Worm (Caenorhabditis elegans) whole organism, young adult: ENCODE measurements around the gene slc-30A9.
"Not testable (repeated sequence)": the region's sequence is repeated elsewhere in the genome, so short reads cannot be mapped to it uniquely, and the experiment has no call there.

Experiments used
- F39B2.1 ChIP-seq: fragments of 200-800 bp; sonication (Bioruptor generic); IDR thresholded peaks from 2 replicates; pipeline ENCODE4 v1.3.6; 2022; ENCODE audit warnings: missing genetic modification reagents, missing genetic modification characterization, missing compliant biosample characterization
- K11D2.4 ChIP-seq: fragments of 200-800 bp; sonication (Bioruptor generic); IDR thresholded peaks from 2 replicates; pipeline ENCODE4 v1.3.6; 2022; ENCODE audit warnings: missing genetic modification reagents, missing genetic modification characterization, missing compliant biosample characterization
- T07F8.4 ChIP-seq: sonication (generic microtip); optimal IDR thresholded peaks from 2 replicates; lab custom pipeline; 2016; ENCODE audit warnings: mild to moderate bottlenecking, missing genetic modification characterization, moderate library complexity, missing compliant biosample characterization
- T26A5.8 ChIP-seq: sonication (generic microtip); optimal IDR thresholded peaks from 2 replicates; lab custom pipeline; 2016; ENCODE audit warnings: missing genetic modification characterization, missing compliant biosample characterization
- Y53F4B.3 ChIP-seq: fragments of 200-800 bp; sonication (Bioruptor generic); IDR thresholded peaks from 2 replicates; pipeline ENCODE4 v1.3.6; 2022; ENCODE audit warnings: missing genetic modification reagents, missing genetic modification characterization, missing compliant biosample characterization
- Y56A3A.18 ChIP-seq: fragments of 200-800 bp; sonication (Bioruptor generic); IDR thresholded peaks from 2 replicates; pipeline ENCODE4 v1.3.6; 2022; ENCODE audit warnings: missing genetic modification reagents, missing genetic modification characterization, missing compliant biosample characterization
- ama-1 ChIP-seq, 3 experiments: fragments of 150-350 bp in 1 of 3; sonication (generic microtip) in 2 of 3; optimal IDR thresholded peaks; 2 replicates each; lab custom pipeline; 2014 to 2018; ENCODE audit warnings: missing biosample characterization in 2 of 3, missing genetic modification characterization in 2 of 3, missing genetic modification reagents in 2 of 3
- atf-7 ChIP-seq: sonication (generic microtip); optimal IDR thresholded peaks from 2 replicates; lab custom pipeline; 2017; ENCODE audit warnings: mild to moderate bottlenecking, missing genetic modification characterization, missing compliant biosample characterization
- attf-6 ChIP-seq: fragments of 200-800 bp; sonication (Bioruptor generic); IDR thresholded peaks from 2 replicates; pipeline ENCODE4 v1.3.6; 2022; ENCODE audit warnings: missing genetic modification reagents, missing genetic modification characterization, missing compliant biosample characterization
- bed-1 ChIP-seq: fragments of 200-800 bp; sonication (Bioruptor generic); IDR thresholded peaks from 2 replicates; pipeline ENCODE4 v1.3.6; 2022; ENCODE audit warnings: missing genetic modification reagents, missing genetic modification characterization, missing compliant biosample characterization
- cebp-1 ChIP-seq, 2 experiments: fragments of 200-800 bp in 1 of 2; sonication (Bioruptor generic) in 1 of 2; sonication (generic microtip) in 1 of 2; IDR thresholded peaks in 1 of 2; optimal IDR thresholded peaks in 1 of 2; 2 replicates each; pipeline versions ENCODE4 v1.3.6 to Lab custom; 2017 to 2022; ENCODE audit warnings: missing compliant biosample characterization in 2 of 2, missing genetic modification characterization in 2 of 2, mild to moderate bottlenecking in 1 of 2, missing genetic modification reagents in 1 of 2, moderate library complexity in 1 of 2
- ceh-79 ChIP-seq: sonication (generic microtip); optimal IDR thresholded peaks from 2 replicates; lab custom pipeline; 2017; ENCODE audit warnings: mild to moderate bottlenecking, missing genetic modification characterization, missing compliant biosample characterization
- dox-1 ChIP-seq: fragments of 200-800 bp; sonication (Bioruptor generic); IDR thresholded peaks from 2 replicates; pipeline ENCODE4 v1.3.6; 2022; ENCODE audit warnings: missing genetic modification reagents, missing genetic modification characterization, missing compliant biosample characterization
- lag-1 ChIP-seq: fragments of 200-800 bp; sonication (Bioruptor generic); IDR thresholded peaks from 2 replicates; pipeline ENCODE4 v1.3.6; 2022; ENCODE audit warnings: missing genetic modification reagents, missing genetic modification characterization, missing compliant biosample characterization
- let-526 ChIP-seq: fragments of 200-800 bp; sonication (Bioruptor generic); IDR thresholded peaks from 2 replicates; pipeline ENCODE4 v1.3.6; 2022; ENCODE audit warnings: missing genetic modification reagents, missing genetic modification characterization, missing compliant biosample characterization
- lin-26 ChIP-seq: fragments of 200-800 bp; sonication (Bioruptor generic); IDR thresholded peaks from 2 replicates; pipeline ENCODE4 v1.3.6; 2022; ENCODE audit warnings: missing genetic modification reagents, missing genetic modification characterization, missing compliant biosample characterization
- lir-1 ChIP-seq: fragments of 200-800 bp; sonication (Bioruptor generic); conservative IDR thresholded peaks from 2 replicates; pipeline ENCODE4 v1.3.6; 2022; ENCODE audit warnings: missing genetic modification reagents, missing genetic modification characterization, missing compliant biosample characterization
- lsl-1 ChIP-seq: fragments of 200-800 bp; sonication (Bioruptor generic); optimal IDR thresholded peaks from 2 replicates; lab custom pipeline; 2018; ENCODE audit warnings: mild to moderate bottlenecking, missing genetic modification characterization, moderate library complexity, missing compliant biosample characterization
- madf-6 ChIP-seq: fragments of 200-800 bp; sonication (Bioruptor generic); IDR thresholded peaks from 2 replicates; pipeline ENCODE4 v1.3.6; 2022; ENCODE audit warnings: missing genetic modification reagents, missing genetic modification characterization, missing compliant biosample characterization
- mcd-1 ChIP-seq: fragments of 200-800 bp; sonication (Bioruptor generic); IDR thresholded peaks from 2 replicates; pipeline ENCODE4 v1.3.6; 2022; ENCODE audit warnings: missing genetic modification reagents, missing genetic modification characterization, missing compliant biosample characterization
- mes-4 ChIP-seq: sonication (generic microtip); optimal IDR thresholded peaks from 2 replicates; lab custom pipeline; 2016; ENCODE audit warnings: missing genotype, missing genetic modification characterization, missing compliant biosample characterization
- mxl-1 ChIP-seq: sonication (generic microtip); optimal IDR thresholded peaks from 2 replicates; lab custom pipeline; 2016; ENCODE audit warnings: missing genetic modification characterization, missing compliant biosample characterization
- nhr-80 ChIP-seq: sonication (generic microtip); optimal IDR thresholded peaks from 2 replicates; lab custom pipeline; 2016; ENCODE audit warnings: missing genetic modification characterization, missing compliant biosample characterization
- pbrm-1 ChIP-seq: fragments of 200-800 bp; sonication (Bioruptor generic); IDR thresholded peaks from 2 replicates; pipeline ENCODE4 v1.3.6; 2022; ENCODE audit warnings: missing genetic modification reagents, missing genetic modification characterization, missing compliant biosample characterization
- sdz-38 ChIP-seq: sonication (generic microtip); optimal IDR thresholded peaks from 2 replicates; lab custom pipeline; 2016; ENCODE audit warnings: missing genotype, missing genetic modification characterization, missing compliant biosample characterization
- sea-2 ChIP-seq: fragments of 200-800 bp; sonication (Bioruptor generic); IDR thresholded peaks from 2 replicates; pipeline ENCODE4 v1.3.6; 2022; ENCODE audit warnings: missing genetic modification characterization, missing compliant biosample characterization
- snpc-3.4 ChIP-seq: sonication (generic microtip); optimal IDR thresholded peaks from 2 replicates; lab custom pipeline; 2017; ENCODE audit warnings: missing genetic modification characterization, mild to moderate bottlenecking, missing compliant biosample characterization, antibody characterized with exemption, moderate library complexity, missing genotype, missing genetic modification reagents
- sptf-2 ChIP-seq: fragments of 200-800 bp; sonication (Bioruptor generic); optimal IDR thresholded peaks from 2 replicates; lab custom pipeline; 2018; ENCODE audit warnings: mild to moderate bottlenecking, missing genetic modification characterization, missing compliant biosample characterization
- tbx-9 ChIP-seq: sonication (generic microtip); optimal IDR thresholded peaks from 2 replicates; lab custom pipeline; 2016; ENCODE audit warnings: borderline replicate concordance, missing genetic modification characterization, inconsistent platforms, missing compliant biosample characterization
- unc-130 ChIP-seq: sonication (generic microtip); optimal IDR thresholded peaks from 2 replicates; lab custom pipeline; 2016; ENCODE audit warnings: missing genetic modification reagents, missing genetic modification characterization, missing compliant biosample characterization
- unc-62 ChIP-seq: fragments of 150-350 bp; optimal IDR thresholded peaks from 2 replicates; lab custom pipeline; 2014; ENCODE audit warnings: missing biosample characterization, missing genetic modification reagents, missing genetic modification characterization
- zfh-2 ChIP-seq: fragments of 200-800 bp; sonication (Bioruptor generic); conservative IDR thresholded peaks from 2 replicates; pipeline ENCODE4 v1.3.6; 2022; ENCODE audit warnings: missing genetic modification reagents, missing genetic modification characterization, missing compliant biosample characterization

Gene slc-30A9

DNA sequence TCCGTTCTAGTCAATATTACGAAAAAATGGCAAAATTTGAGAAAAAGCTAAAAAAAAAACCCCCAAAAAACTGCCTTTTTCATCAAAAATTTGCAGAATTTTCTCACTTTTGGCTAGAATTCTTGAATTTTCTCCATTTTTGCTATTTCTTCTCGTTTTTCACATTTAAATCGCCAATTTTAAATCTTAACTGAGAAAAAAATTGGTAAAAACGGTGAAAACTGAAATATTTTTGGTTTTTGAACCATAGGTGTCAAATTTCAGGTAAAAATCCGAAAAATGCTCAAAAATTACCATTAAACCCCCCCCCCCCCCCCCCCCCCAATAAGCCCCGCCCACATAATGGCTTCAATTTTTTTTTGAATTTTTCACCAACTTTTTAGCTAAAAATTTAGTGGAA is 746 bp upstream of the slc-30A9 start, which contains the start of gene cox-6B:
TSS of gene cox-6B (plus strand) at position 301 of the 400 bp plus-strand sequence.
- not testable (repeated sequence) for TF ChIP-seq sdz-38 (tag; lab: Kevin White, UChicago); sptf-2 (GFP tag; lab: Kevin White, UChicago); Y53F4B.3 (GFP tag; lab: Robert Waterston, UW)

DNA sequence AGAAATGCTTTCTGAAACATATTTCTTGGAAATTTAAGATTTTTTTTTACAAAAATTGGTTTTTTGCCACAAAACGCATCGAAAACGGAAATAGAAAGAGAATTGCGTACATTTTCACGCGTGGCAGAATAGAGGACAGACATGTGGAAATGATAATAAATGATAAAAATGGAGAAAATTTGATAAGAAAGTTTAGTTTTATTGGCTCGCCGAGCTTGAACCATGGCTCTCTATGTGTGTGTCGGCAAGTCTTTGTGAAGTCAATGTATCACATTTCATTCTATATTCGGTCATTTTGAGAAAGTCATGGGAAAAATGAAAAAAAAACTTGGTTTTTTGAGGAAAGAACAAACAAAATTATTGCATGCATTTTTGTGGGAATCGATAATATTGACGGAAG is 11.2 kb downstream of the slc-30A9 start:
- TF ChIP-seq mxl-1 (tag; lab: Kevin White, UChicago), result no peak
- no peak for TF ChIP-seq tbx-9 (tag; lab: Kevin White, UChicago)
- no peak for TF ChIP-seq lin-26
- TF ChIP-seq unc-62 (GFP tag; lab: Kevin White, UChicago), result no peak
- no peak for TF ChIP-seq ama-1 (optimal IDR thresholded peaks at IDR 0.05; lab: Kevin White, UChicago)
- TF ChIP-seq ama-1 (GFP tag; optimal IDR thresholded peaks at IDR 0.05; lab: Kevin White, UChicago), result no peak
- TF ChIP-seq cebp-1 (GFP tag; IDR thresholded peaks at IDR 0.05; lab: Robert Waterston, UW), result no peak
- peak; percentile 9 for TF ChIP-seq cebp-1 (tag; optimal IDR thresholded peaks at IDR 0.05; lab: Kevin White, UChicago)
- TF ChIP-seq lag-1 (GFP tag; lab: Robert Waterston, UW), result no peak
- TF ChIP-seq nhr-80 (tag; lab: Kevin White, UChicago), result peak; percentile 71

DNA sequence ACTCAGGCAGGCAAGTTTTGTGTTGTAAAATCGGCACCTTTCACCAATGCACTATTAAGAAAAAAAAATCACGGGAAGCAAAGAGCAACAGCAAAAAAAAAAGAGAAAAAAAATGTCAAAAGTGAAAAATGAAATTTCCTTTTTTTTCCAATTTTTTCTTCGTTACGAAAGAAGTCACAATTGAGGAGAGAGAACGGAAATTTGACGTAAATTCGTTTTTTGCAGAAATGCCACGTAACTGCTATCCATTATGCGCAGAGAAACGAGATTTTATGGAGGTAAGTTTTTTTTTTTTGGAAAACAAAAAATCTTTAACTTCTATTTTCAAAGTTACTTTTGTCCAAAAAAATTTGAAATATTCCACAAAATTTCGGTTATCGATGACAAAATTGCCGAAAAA is 12.0 kb downstream of the slc-30A9 start:
- TF ChIP-seq pbrm-1 (GFP tag; lab: Robert Waterston, UW) (no peak), madf-6 (GFP tag; lab: Robert Waterston, UW) (no peak), unc-130 (GFP tag; lab: Kevin White, UChicago) (no peak)
- TF ChIP-seq, all 124 proteins: peak for 0

DNA sequence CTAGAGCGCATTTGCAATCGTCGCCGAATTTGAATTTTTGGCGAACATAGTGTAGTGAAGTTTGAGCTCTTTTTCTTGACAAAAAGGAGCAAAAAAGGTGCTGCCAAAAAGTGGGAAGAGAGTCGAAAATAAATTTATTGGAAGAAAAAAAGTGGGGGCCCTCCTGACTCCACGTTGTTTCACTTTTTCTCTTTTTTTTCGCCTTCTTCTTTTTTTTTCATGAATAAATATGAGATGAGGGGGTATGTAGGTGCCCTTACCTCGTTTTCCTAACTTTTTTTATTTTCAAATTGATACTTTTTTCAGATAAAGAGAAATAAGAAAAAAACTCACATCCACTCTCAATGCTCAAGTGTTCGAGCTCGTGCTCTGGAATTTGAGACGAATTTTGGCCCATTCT is 12.6 kb downstream of the slc-30A9 start, which contains the start of the genes Y71H2AL.2, Y71H2AL.4 and pbo-1:
TSS of gene Y71H2AL.2 (plus strand) at position 301 of the 400 bp plus-strand sequence.
TSS of gene Y71H2AL.4 (plus strand) at position 345 of the 400 bp plus-strand sequence.
TSS of gene pbo-1 (minus strand) at position 400 of the 400 bp plus-strand sequence.
- TF ChIP-seq T07F8.4 (no peak), mes-4 (tag; lab: Kevin White, UChicago) (no peak), zfh-2 (no peak), lir-1 (GFP tag; lab: Robert Waterston, UW) (no peak), lsl-1 (GFP tag; lab: Kevin White, UChicago) (no peak), let-526 (no peak), mcd-1 (GFP tag; lab: Robert Waterston, UW) (no peak), Y56A3A.18 (GFP tag; lab: Robert Waterston, UW) (no peak), atf-7 (tag; lab: Kevin White, UChicago) (no peak), dox-1 (GFP tag; lab: Robert Waterston, UW) (no peak), bed-1 (GFP tag; lab: Robert Waterston, UW) (no peak), ceh-79 (tag; lab: Kevin White, UChicago) (no peak), F39B2.1 (GFP tag; lab: Robert Waterston, UW) (no peak)
- TF ChIP-seq, all 124 proteins: peak for 0

DNA sequence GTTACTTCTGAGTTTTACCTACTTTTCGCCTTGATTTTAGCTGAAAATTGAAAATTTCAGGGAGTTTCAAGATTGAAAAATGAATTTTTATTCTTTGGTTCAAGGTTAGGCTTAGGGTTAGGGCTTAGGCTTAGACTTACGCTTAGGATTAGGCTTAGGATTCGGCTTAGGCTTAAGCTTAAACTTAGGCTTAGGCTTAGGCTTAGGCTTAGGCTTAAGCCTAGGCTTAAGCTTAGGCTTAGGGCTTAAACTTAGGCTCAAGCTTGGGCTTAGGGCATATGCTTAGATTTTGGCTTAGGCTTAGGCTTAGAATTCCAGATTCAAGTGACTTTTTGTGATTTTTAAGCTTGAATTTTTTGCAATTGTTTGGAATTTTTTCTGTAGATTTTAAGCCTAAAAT is 15.2 kb downstream of the slc-30A9 start:
- TF ChIP-seq K11D2.4 (GFP tag; lab: Robert Waterston, UW) (no peak), attf-6 (no peak), F39B2.1 (GFP tag; lab: Robert Waterston, UW) (no peak)

DNA sequence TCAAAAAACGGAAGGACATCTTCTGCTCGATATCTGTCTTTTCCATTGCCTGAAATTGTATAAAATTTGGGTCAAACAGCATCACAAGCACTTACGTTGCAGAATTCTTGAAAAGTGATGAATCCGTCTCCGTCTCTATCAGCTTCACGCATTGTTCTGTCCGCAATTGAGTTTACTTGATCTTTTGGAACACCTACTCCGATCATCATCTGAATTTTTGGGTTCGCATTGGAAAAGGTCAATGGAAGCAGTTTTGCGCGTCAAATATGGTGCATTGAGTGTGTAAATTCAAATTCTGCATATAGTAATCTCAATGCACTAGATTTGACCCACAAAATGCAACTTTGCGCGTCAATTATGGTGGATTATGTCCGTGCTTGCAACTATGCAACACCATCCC is 17.1 kb downstream of the slc-30A9 start:
- TF ChIP-seq T26A5.8, result no peak
- no peak for TF ChIP-seq snpc-3.4 (tag; lab: Kevin White, UChicago)
- TF ChIP-seq sea-2 (GFP tag; lab: Robert Waterston, UW), result no peak
